Fruit fly (Drosophila melanogaster) whole organism, wandering third instar larva: ENCODE results near the gene CG31926.

Experiments
- Abd-B ChIP-seq: fragments of >200 bp; optimal IDR thresholded peaks from 2 replicates; lab custom pipeline; 2017; ENCODE audit warnings: missing biosample characterization, missing genetic modification characterization
- Dfd ChIP-seq: fragments of >200 bp; optimal IDR thresholded peaks from 2 replicates; lab custom pipeline; 2017; ENCODE audit warnings: missing biosample characterization, missing genetic modification characterization
- GATAd ChIP-seq: sonication (Bioruptor generic); optimal IDR thresholded peaks from 2 replicates; lab custom pipeline; 2016; ENCODE audit warnings: missing biosample characterization, missing genetic modification characterization
- Hr78 ChIP-seq: fragments of >200 bp; optimal IDR thresholded peaks from 2 replicates; lab custom pipeline; 2017; ENCODE audit warnings: missing biosample characterization, missing genetic modification characterization
- Hr83 ChIP-seq: fragments of 200-300 bp; sonication (Bioruptor generic); optimal IDR thresholded peaks from 2 replicates; lab custom pipeline; 2016; ENCODE audit warnings: missing biosample characterization, mild to moderate bottlenecking, missing genetic modification characterization, moderate library complexity; ENCODE audit not compliant: poor library complexity, severe bottlenecking
- Mio ChIP-seq: sonication (Bioruptor generic); optimal IDR thresholded peaks from 2 replicates; lab custom pipeline; 2016; ENCODE audit warnings: missing biosample characterization, missing genetic modification characterization
- N ChIP-seq: fragments of >200 bp; optimal IDR thresholded peaks from 2 replicates; lab custom pipeline; 2018; ENCODE audit warnings: missing biosample characterization, missing external identifiers, missing genetic modification characterization
- OdsH ChIP-seq: fragments of 200-800 bp; sonication (Bioruptor generic); optimal IDR thresholded peaks from 2 replicates; lab custom pipeline; 2016; ENCODE audit warnings: missing biosample characterization, mild to moderate bottlenecking, missing genetic modification characterization
- Rel ChIP-seq, 2 experiments: fragments of 200-800 bp; sonication (Bioruptor generic) in 1 of 2; optimal IDR thresholded peaks; 2 replicates in 1 of 2; 3 replicates in 1 of 2; lab custom pipeline; 2016 to 2019; ENCODE audit warnings: mild to moderate bottlenecking in 2 of 2, missing biosample characterization in 2 of 2, missing genetic modification characterization in 2 of 2, moderate library complexity in 1 of 2
- Sp1 ChIP-seq: fragments of 200-800 bp; sonication (Bioruptor generic); optimal IDR thresholded peaks from 3 replicates; lab custom pipeline; 2019; ENCODE audit warnings: missing biosample characterization, mild to moderate bottlenecking, missing genetic modification characterization, moderate library complexity
- dl ChIP-seq, 2 experiments: fragments of 175-275, 200-275 bp in 1 of 2; fragments of 200-275 bp in 1 of 2; sonication (Bioruptor generic); optimal IDR thresholded peaks; lab custom pipeline; 2018; ENCODE audit warnings: mild to moderate bottlenecking in 2 of 2, missing biosample characterization in 2 of 2, missing genetic modification characterization in 2 of 2, moderate library complexity in 2 of 2; ENCODE audit not compliant: partially characterized antibody in 2 of 2, insufficient read depth in 1 of 2
- dmrt93B ChIP-seq: fragments of 200-800 bp; sonication (Bioruptor generic); optimal IDR thresholded peaks from 2 replicates; lab custom pipeline; 2018; ENCODE audit warnings: missing biosample characterization, mild to moderate bottlenecking, missing genetic modification characterization
- pan ChIP-seq: fragments of >200 bp; optimal IDR thresholded peaks from 2 replicates; lab custom pipeline; 2017
- sage ChIP-seq: fragments of 200-800 bp; sonication (Bioruptor generic); optimal IDR thresholded peaks from 2 replicates; lab custom pipeline; 2016; ENCODE audit warnings: missing biosample characterization, mild to moderate bottlenecking, missing genetic modification characterization

DNA sequence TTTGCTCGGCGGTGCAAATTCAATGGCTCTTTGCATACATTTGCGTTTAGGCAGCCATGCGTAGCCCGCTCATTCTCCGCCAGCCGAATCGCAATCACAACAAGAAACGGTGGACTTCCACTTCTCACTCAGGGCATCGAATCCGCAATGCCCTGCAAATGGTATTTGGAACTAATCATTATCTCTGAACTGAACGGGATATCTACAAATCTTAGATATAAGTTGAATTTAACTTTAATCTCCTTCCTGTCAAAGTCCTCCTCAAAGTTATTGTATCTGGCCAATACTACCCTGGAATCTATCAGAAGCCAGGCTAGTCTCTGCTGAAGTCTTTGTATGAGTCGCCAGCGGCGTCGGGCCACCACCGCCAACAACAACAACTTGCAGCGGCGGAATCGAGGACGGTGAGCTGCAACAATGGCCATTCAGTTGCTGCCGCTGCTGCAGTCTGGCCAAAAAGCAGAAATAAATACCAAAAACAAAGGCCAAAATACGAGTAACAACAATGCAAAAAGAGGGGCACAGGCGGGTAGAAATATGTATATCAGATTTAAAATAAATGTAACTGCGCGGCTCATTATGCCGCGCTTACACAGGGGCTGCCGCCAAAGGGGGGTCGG, 36.6 kb upstream of the CG31926 start:
- TF ChIP-seq N (GFP tag; lab: Kevin White, UChicago): no peak
- TF ChIP-seq GATAd (GFP tag; lab: Kevin White, UChicago): no peak
- TF ChIP-seq Mio: no peak
- no peak for TF ChIP-seq Hr78 (GFP tag; lab: Kevin White, UChicago)
- TF ChIP-seq Abd-B (GFP tag; lab: Kevin White, UChicago): no peak
- no peak for TF ChIP-seq pan (lab: Kevin White, UChicago)
- no peak for TF ChIP-seq Hr83 (GFP tag; lab: Kevin White, UChicago)
- peak; percentile 5 for TF ChIP-seq dmrt93B
- TF ChIP-seq Sp1 (GFP tag; lab: Kevin White, UChicago): no peak
- no peak for TF ChIP-seq dl (GFP tag; optimal IDR thresholded peaks at IDR 0.05; lab: Kevin White, UChicago; ENCODE audit: insufficient read depth in 1 of 2, partially characterized antibody in 2 of 2)
- peak; percentile 14 for TF ChIP-seq OdsH (GFP tag; lab: Kevin White, UChicago)
- peak; percentile 12 for TF ChIP-seq sage
- no peak for TF ChIP-seq Rel (GFP tag; optimal IDR thresholded peaks at IDR 0.05; lab: Kevin White, UChicago)
- TF ChIP-seq Rel (tag; optimal IDR thresholded peaks at IDR 0.05; lab: Kevin White, UChicago): no peak
- no peak for TF ChIP-seq Dfd (GFP tag; lab: Kevin White, UChicago)
